Worm (Caenorhabditis elegans) whole organism, L3 larva: ENCODE data around the gene grl-26.

Source experiments
- aly-2 ChIP-seq: fragments of 150-350 bp; optimal IDR thresholded peaks from 2 replicates; lab custom pipeline; 2014; ENCODE audit warnings: missing biosample characterization, missing genetic modification characterization
- ama-1 ChIP-seq: fragments of 150-350 bp; optimal IDR thresholded peaks from 2 replicates; lab custom pipeline; 2018
- ceh-16 ChIP-seq: sonication (generic microtip); optimal IDR thresholded peaks from 2 replicates; lab custom pipeline; 2017; ENCODE audit warnings: missing biosample characterization, missing genetic modification characterization
- ceh-28 ChIP-seq: fragments of 150-350 bp; optimal IDR thresholded peaks from 2 replicates; lab custom pipeline; 2014; ENCODE audit warnings: missing biosample characterization, missing genetic modification reagents, missing genetic modification characterization
- daf-12 ChIP-seq: fragments of 150-350 bp; optimal IDR thresholded peaks from 2 replicates; lab custom pipeline; 2014; ENCODE audit warnings: missing biosample characterization, missing genetic modification reagents, missing genetic modification characterization
- egl-27 ChIP-seq: sonication (generic microtip); optimal IDR thresholded peaks from 4 replicates; lab custom pipeline; 2017; ENCODE audit warnings: missing biosample characterization, missing genetic modification reagents, missing genetic modification characterization
- egl-5 ChIP-seq: fragments of 150-350 bp; optimal IDR thresholded peaks from 2 replicates; lab custom pipeline; 2017; ENCODE audit warnings: missing biosample characterization, missing genetic modification reagents, missing genetic modification characterization, inconsistent platforms
- elt-1 ChIP-seq: fragments of 150-350 bp; optimal IDR thresholded peaks from 2 replicates; lab custom pipeline; 2014; ENCODE audit warnings: missing biosample characterization, missing genetic modification characterization
- elt-2 ChIP-seq: sonication (generic microtip); optimal IDR thresholded peaks from 2 replicates; lab custom pipeline; 2016; ENCODE audit warnings: missing genetic modification reagents, mild to moderate bottlenecking, missing genetic modification characterization, missing compliant biosample characterization
- elt-3 ChIP-seq, 3 experiments: fragments of 150-350 bp in 1 of 3; sonication (generic microtip) in 2 of 3; optimal IDR thresholded peaks; 2 replicates in 2 of 3; 4 replicates in 1 of 3; lab custom pipeline; 2014 to 2017; ENCODE audit warnings: missing biosample characterization in 3 of 3, missing genetic modification characterization in 3 of 3
- eor-1 ChIP-seq, 2 experiments: fragments of 150-350 bp; optimal IDR thresholded peaks; 2 replicates each; lab custom pipeline; 2014 to 2018; ENCODE audit warnings: missing biosample characterization in 2 of 2, missing genetic modification characterization in 2 of 2
- fkh-2 ChIP-seq: fragments of 150-350 bp; optimal IDR thresholded peaks from 2 replicates; lab custom pipeline; 2014; ENCODE audit warnings: missing biosample characterization, missing genetic modification reagents, missing genetic modification characterization
- fos-1 ChIP-seq: fragments of 150-350 bp; optimal IDR thresholded peaks from 2 replicates; lab custom pipeline; 2014; ENCODE audit warnings: missing biosample characterization, missing genetic modification characterization
- hmg-11 ChIP-seq: sonication (generic microtip); optimal IDR thresholded peaks from 2 replicates; lab custom pipeline; 2016; ENCODE audit warnings: missing genetic modification characterization, missing compliant biosample characterization
- jun-1 ChIP-seq: fragments of 150-350 bp; optimal IDR thresholded peaks from 2 replicates; lab custom pipeline; 2014; ENCODE audit warnings: missing biosample characterization, missing genetic modification reagents, missing genetic modification characterization
- lin-15B ChIP-seq: fragments of 150-350 bp; optimal IDR thresholded peaks from 2 replicates; lab custom pipeline; 2014; ENCODE audit warnings: missing biosample characterization, missing genetic modification characterization
- lin-39 ChIP-seq: fragments of 150-350 bp; optimal IDR thresholded peaks from 2 replicates; lab custom pipeline; 2018; ENCODE audit warnings: missing biosample characterization, missing genetic modification reagents, missing genetic modification characterization
- mdl-1 ChIP-seq: fragments of 150-350 bp; optimal IDR thresholded peaks from 2 replicates; lab custom pipeline; 2014; ENCODE audit warnings: missing biosample characterization, missing genetic modification characterization
- nfya-1 ChIP-seq: sonication (generic microtip); optimal IDR thresholded peaks from 2 replicates; lab custom pipeline; 2017; ENCODE audit warnings: missing genetic modification characterization, mild to moderate bottlenecking, missing compliant biosample characterization, antibody characterized with exemption, moderate library complexity; ENCODE audit not compliant: insufficient read depth
- nhr-23 ChIP-seq: fragments of 150-350 bp; optimal IDR thresholded peaks from 2 replicates; lab custom pipeline; 2014; ENCODE audit warnings: missing biosample characterization, missing genetic modification reagents, missing genetic modification characterization
- nhr-28 ChIP-seq: fragments of 150-350 bp; optimal IDR thresholded peaks from 2 replicates; lab custom pipeline; 2014; ENCODE audit warnings: missing biosample characterization, missing genetic modification characterization
- nhr-67 ChIP-seq: fragments of 150-350 bp; optimal IDR thresholded peaks from 2 replicates; lab custom pipeline; 2014; ENCODE audit warnings: missing biosample characterization, missing genetic modification characterization
- nhr-76 ChIP-seq: fragments of 150-350 bp; sonication (generic microtip); optimal IDR thresholded peaks from 5 replicates; lab custom pipeline; 2014; ENCODE audit warnings: missing biosample characterization, missing genetic modification characterization
- pha-4 ChIP-seq: fragments of 150-350 bp; optimal IDR thresholded peaks from 2 replicates; lab custom pipeline; 2014; ENCODE audit warnings: missing biosample characterization, missing genetic modification reagents, missing genetic modification characterization
- pqm-1 ChIP-seq: fragments of 150-350 bp; optimal IDR thresholded peaks from 2 replicates; lab custom pipeline; 2017; ENCODE audit warnings: missing biosample characterization, missing genetic modification characterization, inconsistent platforms
- sea-2 ChIP-seq: fragments of 150-350 bp; sonication (generic microtip); optimal IDR thresholded peaks from 4 replicates; lab custom pipeline; 2014; ENCODE audit warnings: missing biosample characterization, missing genetic modification reagents, missing genetic modification characterization
- skn-1 ChIP-seq: fragments of 150-350 bp; optimal IDR thresholded peaks from 2 replicates; lab custom pipeline; 2014; ENCODE audit warnings: missing biosample characterization, missing genetic modification characterization
- snpc-4 ChIP-seq: fragments of 150-350 bp; optimal IDR thresholded peaks from 2 replicates; lab custom pipeline; 2014; ENCODE audit warnings: missing biosample characterization, missing genetic modification characterization
- tbx-2 ChIP-seq: sonication (generic microtip); optimal IDR thresholded peaks from 2 replicates; lab custom pipeline; 2016; ENCODE audit warnings: mild to moderate bottlenecking, missing genetic modification characterization, missing compliant biosample characterization
- unc-39 ChIP-seq: sonication (generic microtip); optimal IDR thresholded peaks from 4 replicates; lab custom pipeline; 2017; ENCODE audit warnings: missing biosample characterization, missing genetic modification characterization
- unc-62 ChIP-seq: fragments of 150-350 bp; sonication (generic microtip); optimal IDR thresholded peaks from 4 replicates; lab custom pipeline; 2014; ENCODE audit warnings: missing biosample characterization, missing genetic modification reagents, missing genetic modification characterization
- ztf-4 ChIP-seq: fragments of 150-350 bp; optimal IDR thresholded peaks from 2 replicates; lab custom pipeline; 2014; ENCODE audit warnings: missing biosample characterization, missing genetic modification characterization

The grl-26 gene

ce11 chrIV:339508-339907, 16.9 kb upstream of the grl-26 start, which contains the start of gene cdh-8:
cdh-8 (plus strand) TSS chrIV:339808.
- TF ChIP-seq lin-39 (tag; lab: Kevin White, UChicago) = no peak
- TF ChIP-seq, all 47 proteins: peak for 0

- TF ChIP-seq mdl-1 (tag; lab: Kevin White, UChicago) (no peak), eor-1 (tag; optimal IDR thresholded peaks at IDR 0.05; lab: Kevin White, UChicago) (no peak), egl-5 (no peak), aly-2 (no peak), nhr-67 (no peak), snpc-4 (tag; lab: Kevin White, UChicago) (no peak), unc-62 (no peak), unc-39 (tag; lab: Kevin White, UChicago) (no peak), fos-1 (no peak), elt-3 (tag; optimal IDR thresholded peaks at IDR 0.05; lab: Kevin White, UChicago) (no peak), nfya-1 (tag; lab: Kevin White, UChicago) (no peak), sea-2 (GFP tag; lab: Kevin White, UChicago) (no peak), elt-1 (tag; lab: Kevin White, UChicago) (no peak), hmg-11 (tag; lab: Kevin White, UChicago) (no peak), lin-15B (tag; lab: Kevin White, UChicago) (no peak), jun-1 (tag; lab: Kevin White, UChicago) (no peak), tbx-2 (no peak), ztf-4 (no peak)
Observed at ce11 chrIV:338192-338831, 15.7 kb upstream of the grl-26 start.

- peak; percentile 80 for TF ChIP-seq elt-2
- peak; percentile 64 for TF ChIP-seq pqm-1 (tag; lab: Kevin White, UChicago)
- peak; percentile 10 for TF ChIP-seq ceh-28
- TF ChIP-seq mdl-1 (tag; lab: Kevin White, UChicago) = no peak
Observed at ce11 chrIV:337128-337646, 14.6 kb upstream of the grl-26 start, which contains the start of gene pxmp-4. pxmp-4 (minus strand) TSS chrIV:337178.

- TF ChIP-seq ama-1 (lab: Kevin White, UChicago) = no peak
- no peak for TF ChIP-seq aly-2
- TF ChIP-seq ceh-16 (tag; lab: Kevin White, UChicago) = no peak
Observed at ce11 chrIV:330523-330922, 7.9 kb upstream of the grl-26 start, which contains the start of gene F18F11.4. F18F11.4 (plus strand) TSS chrIV:330823.

DNA sequence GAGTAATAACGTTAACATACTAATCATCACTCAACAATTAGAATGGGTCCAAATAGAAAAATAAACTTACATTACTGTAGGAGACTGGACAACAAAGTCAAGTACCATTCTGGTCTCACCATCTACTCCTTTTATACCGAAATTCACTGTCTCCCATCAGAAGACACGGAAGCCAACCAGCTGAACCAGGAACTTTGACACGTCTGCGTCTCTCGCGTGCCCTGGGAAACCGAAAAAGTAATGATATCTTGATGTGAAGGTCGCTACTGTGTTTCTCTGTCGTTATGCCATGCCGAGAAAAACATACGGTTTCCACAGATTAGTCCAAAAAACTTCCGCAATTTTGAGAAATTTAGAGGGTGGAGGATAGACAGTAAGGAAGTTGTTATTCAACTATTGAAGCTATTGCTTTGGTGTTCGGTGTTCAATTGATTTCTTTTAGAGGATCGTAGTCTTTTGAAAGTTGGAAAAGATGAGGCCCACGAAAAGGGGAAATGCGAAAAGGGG, 4.0 kb upstream of the grl-26 start, which contains the start of gene col-101:
Gene col-101 (minus strand): TSS at position 457 of the 507 bp plus-strand sequence.
- no peak for TF ChIP-seq skn-1 (tag; lab: Kevin White, UChicago)
- TF ChIP-seq nhr-23 (tag; lab: Kevin White, UChicago) = peak; percentile 49
- no peak for TF ChIP-seq unc-62
- TF ChIP-seq ceh-28 = peak; percentile 16

DNA sequence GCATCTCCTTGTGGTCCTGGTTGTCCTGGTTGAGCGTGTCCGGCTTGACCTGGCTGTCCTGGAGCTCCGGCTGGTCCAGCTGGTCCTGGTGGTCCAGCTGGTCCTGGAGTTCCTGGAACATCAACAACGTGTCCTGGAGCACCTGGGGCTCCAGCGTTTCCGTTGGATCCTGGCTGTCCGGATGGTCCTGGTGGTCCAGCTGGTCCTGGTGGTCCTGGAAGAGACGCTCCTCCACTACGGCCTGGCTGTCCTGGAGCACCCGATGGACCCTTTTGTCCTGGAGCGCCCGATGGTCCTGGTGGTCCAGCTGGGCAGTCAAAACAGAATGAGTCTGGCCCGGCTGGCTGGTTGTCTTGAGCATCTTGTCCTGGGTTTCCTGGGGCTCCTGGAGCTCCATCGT, 3.0 kb upstream of the grl-26 start:
- TF ChIP-seq daf-12 = no peak
- no peak for TF ChIP-seq pha-4 (tag; lab: Kevin White, UChicago)
- TF ChIP-seq nhr-28 (tag; lab: Kevin White, UChicago) = no peak

- TF ChIP-seq egl-27 = no peak
- TF ChIP-seq jun-1 (tag; lab: Kevin White, UChicago) = no peak
- TF ChIP-seq fkh-2 (tag; lab: Kevin White, UChicago) = no peak
- TF ChIP-seq ama-1 (lab: Kevin White, UChicago) = no peak
- TF ChIP-seq nhr-76 (tag; lab: Kevin White, UChicago) = no peak
- no peak for TF ChIP-seq mdl-1 (tag; lab: Kevin White, UChicago)
- TF ChIP-seq lin-15B (tag; lab: Kevin White, UChicago) = no peak
Observed at ce11 chrIV:324759-325158, 2.1 kb upstream of the grl-26 start, which contains the start of gene drl-1. drl-1 (plus strand) TSS chrIV:325059.
